Fruit fly (Drosophila melanogaster) whole organism, prepupa: ENCODE data around the gene Pk34A.

ENCODE experiments used
- Blimp-1 ChIP-seq: fragments of 200-800 bp; sonication (Bioruptor generic); optimal IDR thresholded peaks from 3 replicates; lab custom pipeline; 2017; ENCODE audit warnings: missing biosample characterization, missing genetic modification characterization, mild to moderate bottlenecking, moderate library complexity, missing genetic modification reagents
- CG6792 ChIP-seq: fragments of 200-800 bp; sonication (Bioruptor generic); optimal IDR thresholded peaks from 3 replicates; lab custom pipeline; 2016; ENCODE audit warnings: missing biosample characterization, missing genetic modification characterization
- dsx ChIP-seq: fragments of 200-800 bp; optimal IDR thresholded peaks from 3 replicates; lab custom pipeline; 2019; ENCODE audit warnings: missing biosample characterization, mild to moderate bottlenecking, missing genetic modification characterization, moderate library complexity; ENCODE audit not compliant: poor library complexity, severe bottlenecking
- fd85E ChIP-seq: fragments of 200-800 bp; sonication (Bioruptor generic); optimal IDR thresholded peaks from 3 replicates; lab custom pipeline; 2016; ENCODE audit warnings: missing biosample characterization, missing genetic modification characterization

- TF ChIP-seq Blimp-1 (GFP tag; lab: Kevin White, UChicago) = peak; percentile 15
- TF ChIP-seq fd85E (GFP tag; lab: Kevin White, UChicago) = no peak
- peak; percentile 80 for TF ChIP-seq dsx (GFP tag; lab: Kevin White, UChicago)
- TF ChIP-seq CG6792 (GFP tag; lab: Kevin White, UChicago) = no peak
These were observed 12.4 kb upstream of the Pk34A start for dm6 chr2L:13146254-13146653.
